Worm (Caenorhabditis elegans): Measurements from ENCODE around the gene C45G9.15.

C45G9.15 gene

ce11 chrIII:5013915-5014346, 37.9 kb downstream of the C45G9.15 start (continued):
- TF ChIP-seq duxl-1 (tag; optimal IDR thresholded peaks at IDR 0.05; ENCODE audit: poor library complexity) (no peak), hmg-1.1 (GFP tag; IDR thresholded peaks at IDR 0.05) (peak; percentile 93), dve-1 (tag; optimal IDR thresholded peaks at IDR 0.05; ENCODE audit: insufficient read depth) (peak; percentile 87), nhr-11 (tag; optimal IDR thresholded peaks at IDR 0.05) (peak; percentile 94), set-16 (GFP tag; IDR thresholded peaks at IDR 0.05) (peak; percentile 77), cey-2 (tag; optimal IDR thresholded peaks at IDR 0.05; ENCODE audit: borderline replicate concordance, insufficient read depth) (peak; percentile 28), ces-1 (GFP tag; optimal IDR thresholded peaks at IDR 0.05) (peak; percentile 71), lsy-2 (tag; optimal IDR thresholded peaks at IDR 0.05) (peak; percentile 78 to 90), lin-38 (GFP tag; IDR thresholded peaks at IDR 0.05) (peak; percentile 67), nhr-10 (tag; optimal IDR thresholded peaks at IDR 0.05) (peak; percentile 69), daf-8 (GFP tag; IDR thresholded peaks at IDR 0.05) (no peak), R02D3.7 (tag; optimal IDR thresholded peaks at IDR 0.05) (no peak), aha-1 (tag) (peak; percentile 98), ceh-62 (tag; optimal IDR thresholded peaks at IDR 0.05) (no peak), egl-43 (GFP tag; IDR thresholded peaks at IDR 0.05) (no peak; the same call in none of the 2 replicates), vab-7 (GFP tag; IDR thresholded peaks at IDR 0.05) (0 out of 2 replicates have a peak, but pooled peaks have one; percentile 39), zfp-3 (GFP tag; conservative IDR thresholded peaks at IDR 0.05) (no peak), nhr-77 (tag; optimal IDR thresholded peaks at IDR 0.05) (peak; percentile 85), hlh-11 (tag; optimal IDR thresholded peaks at IDR 0.05) (peak; percentile 94), dmd-6 (GFP tag; IDR thresholded peaks at IDR 0.05) (peak; percentile 64), nhr-41 (GFP tag; IDR thresholded peaks at IDR 0.05) (no peak), sdz-12 (GFP tag; optimal IDR thresholded peaks at IDR 0.05) (no peak), ZK546.5 (tag; optimal IDR thresholded peaks at IDR 0.05) (no peak), nhr-48 (tag; optimal IDR thresholded peaks at IDR 0.05) (peak; percentile 58), nhr-6 (tag; optimal IDR thresholded peaks at IDR 0.05) (peak; percentile 65), daf-19 (GFP tag; conservative IDR thresholded peaks at IDR 0.05) (no peak), F37D6.2 (tag; optimal IDR thresholded peaks at IDR 0.05) (peak; percentile 85), snpc-4 (tag; optimal IDR thresholded peaks at IDR 0.05) (no peak), hlh-30 (tag; optimal IDR thresholded peaks at IDR 0.05; ENCODE audit: insufficient read depth) (peak; percentile 82), mxl-3 (GFP tag; optimal IDR thresholded peaks at IDR 0.05) (peak; percentile 73), snpc-1.2 (GFP tag; IDR thresholded peaks at IDR 0.05) (no peak), dpl-1 (GFP tag; optimal IDR thresholded peaks at IDR 0.05) (peak; percentile 56), F44E2.7 (GFP tag; IDR thresholded peaks at IDR 0.05) (no peak), tra-1 (GFP tag; IDR thresholded peaks at IDR 0.05) (0 out of 2 replicates have a peak, but pooled peaks have one; percentile 34), spr-1 (tag; optimal IDR thresholded peaks at IDR 0.05) (peak; percentile 54), hif-1 (tag; optimal IDR thresholded peaks at IDR 0.05) (peak in 1 of 2 experiments; percentile 73), mxl-2 (GFP tag; conservative IDR thresholded peaks at IDR 0.05) (no peak), lin-29 (GFP tag; IDR thresholded peaks at IDR 0.05) (no peak), ama-1 (optimal IDR thresholded peaks at IDR 0.05) (no peak), nhr-25 (tag; optimal IDR thresholded peaks at IDR 0.05; ENCODE audit: borderline replicate concordance, insufficient read depth) (peak; percentile 62), skn-1 (tag; optimal IDR thresholded peaks at IDR 0.05) (no peak), ctbp-1 (GFP tag; IDR thresholded peaks at IDR 0.05) (peak; percentile 85), T26A8.4 (GFP tag; IDR thresholded peaks at IDR 0.05) (peak; percentile 75), mes-2 (tag; optimal IDR thresholded peaks at IDR 0.05; ENCODE audit: poor library complexity, severe bottlenecking) (peak; percentile 75), fkh-10 (GFP tag; optimal IDR thresholded peaks at IDR 0.05) (peak; percentile 70), tag-97 (GFP tag; IDR thresholded peaks at IDR 0.05) (no peak), gei-8 (GFP tag; optimal IDR thresholded peaks at IDR 0.05) (peak; percentile 21), F26F4.8 (GFP tag; conservative IDR thresholded peaks at IDR 0.05) (no peak), mdl-1 (tag; optimal IDR thresholded peaks at IDR 0.05) (peak; percentile 42 to 78), arid-1 (GFP tag; conservative IDR thresholded peaks at IDR 0.05) (0 out of 2 replicates have a peak, but pooled peaks have one; percentile 15)
